Fruit fly (Drosophila melanogaster): ENCODE measurements around the gene CG7443.

The CG7443 gene

DNA sequence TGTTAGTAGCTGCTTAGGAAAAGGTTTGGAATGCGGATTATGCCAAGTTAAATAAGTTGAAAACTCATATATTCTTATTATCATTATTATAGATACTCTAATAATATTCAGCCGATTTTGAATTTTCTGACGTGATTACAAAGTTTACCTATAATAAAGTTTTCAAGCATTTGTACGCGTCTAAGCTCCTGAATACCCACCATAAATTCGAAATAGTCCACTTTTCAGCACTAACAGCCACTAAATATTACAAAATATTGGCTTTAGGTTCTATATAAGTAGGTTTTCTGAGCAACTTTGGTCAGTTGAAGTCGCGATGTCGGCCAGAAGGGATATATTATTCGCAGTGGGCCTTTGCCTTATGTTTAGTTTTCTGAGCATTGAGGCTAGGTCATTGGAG lies at the start of gene CG7443:
TSS of gene CG7443 (plus strand) at position 301 of the 400 bp plus-strand sequence.
- no peak for TF ChIP-seq CG14655 (GFP tag; optimal IDR thresholded peaks at IDR 0.05)
- no peak for TF ChIP-seq rn (GFP tag; IDR thresholded peaks at IDR 0.05)
- TF ChIP-seq CG4496 (GFP tag; IDR thresholded peaks at IDR 0.05): no peak
- no peak for TF ChIP-seq CG12605 (GFP tag; IDR thresholded peaks at IDR 0.05)
- TF ChIP-seq CG10348 (GFP tag; IDR thresholded peaks at IDR 0.05): no peak
- TF ChIP-seq fd96Ca (GFP tag; IDR thresholded peaks at IDR 0.05): no peak
- no peak for TF ChIP-seq CG32121 (GFP tag; IDR thresholded peaks at IDR 0.05)
- TF ChIP-seq Pif1A (GFP tag; optimal IDR thresholded peaks at IDR 0.05): no peak
- TF ChIP-seq CG9948 (tag; optimal IDR thresholded peaks at IDR 0.05): no peak
- no peak for TF ChIP-seq CG8159 (tag; optimal IDR thresholded peaks at IDR 0.05)
- no peak for TF ChIP-seq CG15710 (tag; optimal IDR thresholded peaks at IDR 0.05)
- no peak for TF ChIP-seq gl (tag; optimal IDR thresholded peaks at IDR 0.05)
- no peak for TF ChIP-seq Pif1B (GFP tag; optimal IDR thresholded peaks at IDR 0.05)
- TF ChIP-seq Ets98B (GFP tag; IDR thresholded peaks at IDR 0.05): no peak

DNA sequence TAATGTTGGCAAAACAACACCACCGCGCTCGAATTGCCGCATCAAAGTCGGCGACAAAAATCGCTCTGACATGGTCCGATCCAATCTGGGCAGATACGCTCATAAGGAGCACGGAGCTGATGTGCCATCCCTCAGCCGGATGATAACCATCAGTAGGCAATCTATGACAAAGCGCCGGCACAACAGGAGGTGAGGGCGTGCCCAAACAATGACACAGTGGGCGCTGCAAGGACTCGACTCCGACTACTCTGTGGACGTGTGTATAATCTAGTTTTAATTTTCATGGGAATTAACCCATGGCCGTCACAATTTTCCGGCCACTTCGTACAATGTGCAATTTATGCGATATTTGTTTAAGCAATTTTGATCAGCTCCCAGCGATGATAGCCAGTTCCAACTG lies 49.1 kb upstream of the CG7443 start:
- TF ChIP-seq CG10348 (GFP tag; IDR thresholded peaks at IDR 0.05): no peak
- no peak for TF ChIP-seq EcR (GFP tag; optimal IDR thresholded peaks at IDR 0.05)
- TF ChIP-seq Pif1B (GFP tag; optimal IDR thresholded peaks at IDR 0.05): no peak
- no peak for TF ChIP-seq CG13204 (GFP tag; optimal IDR thresholded peaks at IDR 0.05)

DNA sequence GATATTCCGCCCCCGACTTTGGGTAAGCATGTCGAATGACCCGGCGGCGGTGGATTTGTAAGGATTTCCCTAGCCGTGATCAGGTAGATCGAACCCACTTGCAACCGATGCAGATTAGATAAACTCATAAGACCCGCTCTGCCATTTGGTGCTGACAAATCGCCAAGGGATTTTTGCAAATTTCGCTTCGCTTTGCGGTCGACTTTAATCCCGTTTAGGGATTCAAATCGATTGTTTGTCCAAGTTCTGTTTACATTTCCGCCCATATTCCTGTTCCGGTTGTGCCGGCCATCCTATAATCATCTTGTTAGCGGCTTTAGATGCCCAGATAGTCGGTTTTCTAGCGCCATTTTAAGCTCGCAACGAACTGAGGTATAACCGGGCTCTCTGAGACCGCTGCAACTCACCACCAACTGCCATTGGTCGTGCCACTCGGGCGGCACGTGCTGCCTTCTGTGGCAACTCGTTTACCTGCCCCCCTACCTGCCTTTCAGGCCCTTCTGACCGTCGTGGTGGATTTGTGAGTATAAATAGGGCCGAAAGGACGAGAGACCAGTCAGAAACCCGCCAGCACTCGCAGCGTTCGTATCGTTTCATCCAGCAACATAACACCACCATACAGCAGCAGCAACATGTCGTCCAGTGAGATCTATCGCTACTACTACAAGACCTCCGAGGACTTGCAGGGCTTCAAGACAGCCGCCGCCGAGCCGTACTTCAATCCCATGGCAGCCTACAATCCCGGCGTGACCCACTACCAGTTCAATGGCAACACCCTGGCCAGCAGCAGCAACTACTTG lies 46.4 kb upstream of the CG7443 start, which contains the start of gene ato:
TSS of gene ato (plus strand) at position 559 of the 800 bp plus-strand sequence.
- TF ChIP-seq CG13204 (GFP tag; optimal IDR thresholded peaks at IDR 0.05): peak; percentile 18
- no peak for TF ChIP-seq CG12605 (GFP tag; IDR thresholded peaks at IDR 0.05)

DNA sequence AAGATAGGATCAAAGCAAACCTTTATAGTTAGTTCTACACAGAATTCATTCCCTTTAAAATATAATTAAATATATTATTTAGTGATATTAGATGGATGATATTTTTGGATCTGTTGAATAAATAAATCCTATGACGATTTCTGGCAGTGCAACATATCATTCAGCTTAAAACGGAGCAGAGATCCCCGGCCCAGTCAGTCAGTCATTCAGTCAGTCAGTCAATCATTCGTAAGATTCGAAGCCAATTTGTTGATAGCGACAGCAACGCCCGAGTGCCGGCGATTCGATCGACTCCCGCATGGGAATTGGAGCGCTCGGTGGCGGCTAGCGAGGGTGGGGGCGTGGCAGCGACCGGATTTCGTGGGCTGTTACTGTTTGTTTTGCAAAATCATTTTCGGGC lies 44.1 kb upstream of the CG7443 start:
- TF ChIP-seq CG10348 (GFP tag; IDR thresholded peaks at IDR 0.05) (no peak), Ets98B (GFP tag; IDR thresholded peaks at IDR 0.05) (no peak), fd96Ca (GFP tag; IDR thresholded peaks at IDR 0.05) (no peak), CG17806 (tag; optimal IDR thresholded peaks at IDR 0.05) (no peak), CG13204 (GFP tag; optimal IDR thresholded peaks at IDR 0.05) (no peak)

DNA sequence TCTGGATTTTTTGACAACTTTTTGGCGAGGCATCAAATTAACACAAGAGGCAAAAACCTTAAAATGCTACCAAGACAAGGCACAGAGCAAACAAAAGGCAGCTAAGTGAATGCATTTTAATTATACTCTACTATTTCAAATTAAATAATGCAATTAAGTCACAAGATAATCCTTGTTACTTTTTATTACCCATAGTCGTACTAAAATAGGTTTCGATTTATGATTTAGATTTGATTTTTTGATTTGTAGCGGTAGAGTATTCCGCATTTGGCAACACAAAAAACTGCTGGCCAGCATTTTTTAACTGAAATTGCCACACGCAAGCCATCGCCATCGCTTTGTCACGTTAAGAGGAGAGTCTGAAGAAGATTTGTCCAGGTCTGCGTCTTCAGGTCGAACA lies 41.4 kb upstream of the CG7443 start:
- TF ChIP-seq CG34367 (tag; optimal IDR thresholded peaks at IDR 0.05) (no peak), Snoo (tag; optimal IDR thresholded peaks at IDR 0.05) (peak; percentile 13)

DNA sequence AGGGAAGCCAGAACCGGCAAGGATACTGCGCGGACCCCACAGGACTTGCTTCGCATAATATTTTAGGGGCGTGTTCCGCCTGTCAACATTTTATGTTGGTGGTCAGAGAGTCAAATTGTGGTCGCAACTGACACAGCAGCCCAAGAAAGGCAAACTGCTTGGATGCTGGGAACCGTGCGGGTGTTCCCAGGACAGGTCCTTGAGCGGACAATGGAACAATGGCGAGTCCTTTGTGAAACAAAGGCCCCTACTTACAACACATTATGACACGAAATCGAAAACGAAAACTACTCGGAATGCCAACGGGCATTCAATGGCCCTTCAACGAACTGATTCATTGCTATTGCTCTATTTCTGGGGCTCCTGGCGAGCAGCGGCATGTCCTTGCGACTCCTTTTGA lies 39.9 kb upstream of the CG7443 start:
- TF ChIP-seq CG14655 (GFP tag; optimal IDR thresholded peaks at IDR 0.05) (no peak), CG13204 (GFP tag; optimal IDR thresholded peaks at IDR 0.05) (no peak), CG9948 (tag; optimal IDR thresholded peaks at IDR 0.05) (no peak), Snoo (tag; optimal IDR thresholded peaks at IDR 0.05) (no peak), rn (GFP tag; IDR thresholded peaks at IDR 0.05) (no peak), CG17806 (tag; optimal IDR thresholded peaks at IDR 0.05) (no peak), Pif1A (GFP tag; optimal IDR thresholded peaks at IDR 0.05) (no peak), Ets98B (GFP tag; IDR thresholded peaks at IDR 0.05) (no peak), CG12605 (GFP tag; IDR thresholded peaks at IDR 0.05) (no peak), CG32121 (GFP tag; IDR thresholded peaks at IDR 0.05) (no peak), Pif1B (GFP tag; optimal IDR thresholded peaks at IDR 0.05) (no peak), CG4496 (GFP tag; IDR thresholded peaks at IDR 0.05) (no peak)

DNA sequence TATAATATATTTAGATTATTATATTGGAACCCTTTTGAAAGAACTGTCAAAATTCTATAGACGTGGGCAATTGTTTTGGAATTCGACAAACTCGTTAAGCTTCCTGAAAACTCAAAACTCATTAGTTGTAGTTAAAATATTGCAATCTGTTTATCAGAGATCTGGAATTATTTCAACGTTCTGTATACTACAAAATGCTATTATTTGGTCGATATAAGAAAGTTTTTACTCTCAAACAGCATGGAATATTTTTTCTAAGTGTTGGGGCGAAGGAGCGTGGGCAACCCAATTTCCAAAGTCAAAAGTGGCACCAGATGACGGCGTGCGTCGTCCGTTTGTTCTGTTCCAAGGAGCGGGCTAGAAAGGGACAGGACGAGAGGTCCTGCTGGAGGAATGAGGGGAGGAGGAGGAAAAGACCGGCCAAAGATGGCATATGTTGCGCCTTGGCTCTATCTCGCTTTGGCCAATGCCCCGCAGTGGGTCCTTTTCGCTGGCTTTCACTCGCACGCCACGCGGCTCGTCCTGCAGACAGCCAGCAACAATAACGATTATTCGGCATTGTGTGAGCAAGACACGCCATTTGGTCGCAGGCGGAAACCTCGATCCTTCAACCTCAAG lies 38.3 kb upstream of the CG7443 start:
- no peak for TF ChIP-seq CG12605 (GFP tag; IDR thresholded peaks at IDR 0.05)
- no peak for TF ChIP-seq CG9948 (tag; optimal IDR thresholded peaks at IDR 0.05)
- no peak for TF ChIP-seq EcR (GFP tag; optimal IDR thresholded peaks at IDR 0.05)
- no peak for TF ChIP-seq CG34367 (tag; optimal IDR thresholded peaks at IDR 0.05)
- no peak for TF ChIP-seq CG8301 (tag; optimal IDR thresholded peaks at IDR 0.05)
- TF ChIP-seq D1 (tag; optimal IDR thresholded peaks at IDR 0.05): no peak
- no peak for TF ChIP-seq CG13204 (GFP tag; optimal IDR thresholded peaks at IDR 0.05)
- TF ChIP-seq CG17806 (tag; optimal IDR thresholded peaks at IDR 0.05): no peak
- TF ChIP-seq CG15710 (tag; optimal IDR thresholded peaks at IDR 0.05): no peak
- no peak for TF ChIP-seq CG10348 (GFP tag; IDR thresholded peaks at IDR 0.05)
- no peak for TF ChIP-seq fd96Ca (GFP tag; IDR thresholded peaks at IDR 0.05)

All from whole organism, pupa.